Worm (Caenorhabditis elegans) whole organism, L3 larva: ENCODE results near the gene H43I07.1.

Experiments
- ama-1 ChIP-seq: fragments of 150-350 bp; optimal IDR thresholded peaks from 2 replicates; lab custom pipeline; 2018
- elt-1 ChIP-seq: fragments of 150-350 bp; optimal IDR thresholded peaks from 2 replicates; lab custom pipeline; 2014; ENCODE audit warnings: missing biosample characterization, missing genetic modification characterization
- elt-3 ChIP-seq, 3 experiments: fragments of 150-350 bp in 1 of 3; sonication (generic microtip) in 2 of 3; optimal IDR thresholded peaks; 2 replicates in 2 of 3; 4 replicates in 1 of 3; lab custom pipeline; 2014 to 2017; ENCODE audit warnings: missing biosample characterization in 3 of 3, missing genetic modification characterization in 3 of 3
- nhr-43 ChIP-seq: sonication (generic microtip); optimal IDR thresholded peaks from 2 replicates; lab custom pipeline; 2016; ENCODE audit warnings: mild to moderate bottlenecking, missing genetic modification characterization, missing compliant biosample characterization; ENCODE audit not compliant: poor library complexity, severe bottlenecking

DNA sequence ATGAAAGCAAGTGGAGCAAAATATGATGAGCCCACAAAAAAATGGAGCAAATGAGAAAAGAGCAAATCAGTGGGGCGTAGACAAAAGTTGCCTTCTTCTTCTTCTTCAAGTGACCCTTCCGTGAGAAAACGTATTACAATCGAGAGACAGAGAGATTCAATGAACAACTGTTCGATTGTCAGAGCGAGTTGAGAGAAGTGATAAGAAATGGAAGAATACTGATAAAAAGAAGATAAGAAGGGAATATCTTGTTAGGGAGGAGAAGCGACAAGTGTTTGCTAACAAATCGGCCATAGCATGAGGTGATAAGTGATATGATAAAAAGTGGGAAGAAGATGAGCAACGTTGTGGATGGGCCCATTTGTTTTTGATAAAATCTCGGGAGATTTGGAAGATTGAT, 47.2 kb upstream of the H43I07.1 start:
- TF ChIP-seq elt-3 (tag; optimal IDR thresholded peaks at IDR 0.05; lab: Kevin White, UChicago) (no peak), nhr-43 (tag; lab: Kevin White, UChicago) (no peak), ama-1 (no peak), elt-1 (tag; lab: Kevin White, UChicago) (no peak)
